Fruit fly (Drosophila melanogaster) whole organism, embryonic: ENCODE measurements around the gene CG4009.

Source experiments
- Adf1 ChIP-seq: fragments of 200-800 bp; sonication (Bioruptor generic); IDR thresholded peaks from 2 replicates; pipeline ENCODE4 v1.3.6; 2022; ENCODE audit warnings: missing biosample characterization, missing genetic modification characterization
- Awh ChIP-seq: fragments of 200-800 bp; sonication (Bioruptor generic); IDR thresholded peaks from 2 replicates; pipeline ENCODE4, ENCODE4 v1.3.6; 2022; ENCODE audit warnings: missing biosample characterization, missing genetic modification characterization
- Bteb2 ChIP-seq: fragments of 200-800 bp; sonication (Bioruptor generic); optimal IDR thresholded peaks from 2 replicates; lab custom pipeline; 2016; ENCODE audit warnings: missing biosample characterization, missing genetic modification characterization
- CG10366 ChIP-seq: fragments of 200-800 bp; sonication (Bioruptor generic); IDR thresholded peaks from 2 replicates; pipeline ENCODE4 v1.3.6; 2022; ENCODE audit warnings: missing biosample characterization, missing genetic modification characterization
- CG11504 ChIP-seq: fragments of 200-800 bp; sonication (Bioruptor generic); optimal IDR thresholded peaks from 3 replicates; lab custom pipeline; 2019; ENCODE audit warnings: missing biosample characterization, mild to moderate bottlenecking, missing genetic modification characterization, moderate library complexity
- CG13894 ChIP-seq: fragments of 200-800 bp; sonication (Bioruptor generic); optimal IDR thresholded peaks from 3 replicates; lab custom pipeline; 2018; ENCODE audit warnings: missing biosample characterization, mild to moderate bottlenecking, missing genetic modification characterization, moderate library complexity
- CG14965 ChIP-seq: fragments of 200-800 bp; sonication (Bioruptor generic); optimal IDR thresholded peaks from 2 replicates; lab custom pipeline; 2016; ENCODE audit warnings: missing biosample characterization, missing genetic modification characterization, borderline replicate concordance
- CG15601 ChIP-seq: fragments of 200-800 bp; sonication (Bioruptor generic); optimal IDR thresholded peaks from 3 replicates; lab custom pipeline; 2019; ENCODE audit warnings: missing biosample characterization, mild to moderate bottlenecking, missing genetic modification characterization, moderate library complexity
- CG1647 ChIP-seq: fragments of 200-800 bp; sonication (Bioruptor generic); optimal IDR thresholded peaks from 3 replicates; lab custom pipeline; 2016; ENCODE audit warnings: missing biosample characterization, missing genetic modification characterization
- CG17359 ChIP-seq: fragments of 200-800 bp; sonication (Bioruptor generic); optimal IDR thresholded peaks from 3 replicates; lab custom pipeline; 2018; ENCODE audit warnings: missing biosample characterization, mild to moderate bottlenecking, missing genetic modification characterization, moderate library complexity
- CG18262 ChIP-seq: fragments of 200-800 bp; optimal IDR thresholded peaks from 3 replicates; lab custom pipeline; 2019; ENCODE audit warnings: missing biosample characterization, mild to moderate bottlenecking, missing genetic modification characterization, moderate library complexity
- CG2889 ChIP-seq: fragments of 200-800 bp; sonication (Bioruptor generic); IDR thresholded peaks from 3 replicates; pipeline ENCODE4 v1.3.6; 2022; ENCODE audit warnings: missing biosample characterization, missing genetic modification characterization
- CG32772 ChIP-seq: fragments of 200-800 bp; sonication (Bioruptor generic); IDR thresholded peaks from 2 replicates; pipeline ENCODE4 v1.3.6; 2022; ENCODE audit warnings: missing biosample characterization, missing genetic modification characterization
- CG7357 ChIP-seq: fragments of 200-800 bp; sonication (Bioruptor generic); IDR thresholded peaks from 3 replicates; pipeline ENCODE4 v1.3.6; 2022; ENCODE audit warnings: missing biosample characterization, missing genetic modification characterization
- CG7745 ChIP-seq: fragments of 200-800 bp; sonication (Bioruptor generic); optimal IDR thresholded peaks from 2 replicates; lab custom pipeline; 2018; ENCODE audit warnings: missing biosample characterization, mild to moderate bottlenecking, missing genetic modification characterization, moderate library complexity
- CG8944 ChIP-seq: fragments of 200-800 bp; sonication (Bioruptor generic); optimal IDR thresholded peaks from 3 replicates; lab custom pipeline; 2016; ENCODE audit warnings: missing biosample characterization, missing genetic modification characterization
- Chrac-16 ChIP-seq: fragments of 200-800 bp; sonication (Bioruptor generic); optimal IDR thresholded peaks from 3 replicates; lab custom pipeline; 2016; ENCODE audit warnings: missing biosample characterization, missing genetic modification characterization
- Dll ChIP-seq: fragments of 200-800 bp; sonication (Bioruptor generic); IDR thresholded peaks from 4 replicates; pipeline ENCODE4 v1.3.6; 2022; ENCODE audit warnings: missing biosample characterization, missing genetic modification characterization; ENCODE audit not compliant: partially characterized antibody
- ERR ChIP-seq: fragments of 200-800 bp; sonication (Bioruptor generic); optimal IDR thresholded peaks from 2 replicates; lab custom pipeline; 2016; ENCODE audit warnings: missing biosample characterization, missing genetic modification characterization
- H2.0 ChIP-seq: fragments of 200-800 bp; sonication (Bioruptor generic); IDR thresholded peaks from 2 replicates; pipeline ENCODE4 v1.3.6; 2022; ENCODE audit warnings: missing biosample characterization, missing genetic modification characterization
- HLH54F ChIP-seq: fragments of 200-800 bp; sonication (Bioruptor generic); optimal IDR thresholded peaks from 3 replicates; lab custom pipeline; 2016; ENCODE audit warnings: missing biosample characterization, missing genetic modification characterization
- Opbp ChIP-seq: fragments of 200-800 bp; sonication (Bioruptor generic); IDR thresholded peaks from 3 replicates; pipeline ENCODE4 v1.3.6; 2022; ENCODE audit warnings: missing biosample characterization, missing genetic modification characterization; ENCODE audit not compliant: partially characterized antibody
- Rx ChIP-seq: fragments of 200-800 bp; sonication (Bioruptor generic); IDR thresholded peaks from 2 replicates; pipeline ENCODE4 v1.3.6; 2022; ENCODE audit warnings: missing biosample characterization, missing genetic modification characterization
- Sin3A ChIP-seq: fragments of >200 bp; optimal IDR thresholded peaks from 2 replicates; lab custom pipeline; 2018
- TFAM ChIP-seq: fragments of 200-800 bp; sonication (Bioruptor generic); optimal IDR thresholded peaks from 2 replicates; lab custom pipeline; 2017; ENCODE audit warnings: missing biosample characterization, missing genetic modification characterization, inconsistent platforms
- Trl ChIP-seq, 3 experiments: fragments of >200 bp in 2 of 3; fragments of 200-800 bp in 1 of 3; sonication (Bioruptor generic) in 1 of 3; optimal IDR thresholded peaks; 2 replicates in 1 of 3; 3 replicates in 2 of 3; lab custom pipeline; 2016 to 2017; ENCODE audit warnings: missing biosample characterization in 1 of 3, missing genetic modification characterization in 1 of 3
- Vsx1 ChIP-seq: fragments of 200-800 bp; sonication (Bioruptor generic); optimal IDR thresholded peaks from 2 replicates; lab custom pipeline; 2017; ENCODE audit warnings: missing biosample characterization, mild to moderate bottlenecking, missing genetic modification characterization, missing genetic modification reagents
- amos ChIP-seq: fragments of 200-800 bp; sonication (Bioruptor generic); IDR thresholded peaks from 2 replicates; pipeline ENCODE4 v1.3.6; 2022; ENCODE audit warnings: missing biosample characterization, missing genetic modification characterization; ENCODE audit not compliant: partially characterized antibody
- ara ChIP-seq: fragments of 200-800 bp; sonication (Bioruptor generic); IDR thresholded peaks from 2 replicates; pipeline ENCODE4 v1.3.6; 2022; ENCODE audit warnings: missing biosample characterization, missing genetic modification characterization
- crp ChIP-seq, 2 experiments: fragments of 200-800 bp; sonication (Bioruptor generic); optimal IDR thresholded peaks; 2 replicates in 1 of 2; 3 replicates in 1 of 2; lab custom pipeline; 2017; ENCODE audit warnings: missing biosample characterization in 2 of 2, missing genetic modification characterization in 2 of 2, mild to moderate bottlenecking in 1 of 2, moderate library complexity in 1 of 2
- dimm ChIP-seq: fragments of 200-800 bp; sonication (Bioruptor generic); IDR thresholded peaks from 2 replicates; pipeline ENCODE4 v1.3.6; 2022; ENCODE audit warnings: missing biosample characterization, missing genetic modification characterization
- dmrt99B ChIP-seq: fragments of 200-800 bp; sonication (Bioruptor generic); optimal IDR thresholded peaks from 2 replicates; lab custom pipeline; 2018; ENCODE audit warnings: missing biosample characterization, mild to moderate bottlenecking, missing genetic modification characterization, moderate library complexity
- dysf ChIP-seq: fragments of 200-800 bp; sonication (Bioruptor generic); IDR thresholded peaks from 3 replicates; pipeline ENCODE4 v1.3.6; 2022; ENCODE audit warnings: missing biosample characterization, missing genetic modification characterization
- gcm ChIP-seq: fragments of 200-800 bp; sonication (Bioruptor generic); optimal IDR thresholded peaks from 2 replicates; lab custom pipeline; 2019; ENCODE audit warnings: missing biosample characterization, mild to moderate bottlenecking, missing genetic modification characterization, moderate library complexity
- hb ChIP-seq: fragments of 200-800 bp; sonication (Bioruptor generic); IDR thresholded peaks from 3 replicates; pipeline ENCODE4 v1.3.6; 2022; ENCODE audit warnings: missing biosample characterization, missing genetic modification characterization; ENCODE audit not compliant: partially characterized antibody
- inv ChIP-seq: fragments of 200-800 bp; sonication (Bioruptor generic); IDR thresholded peaks from 2 replicates; pipeline ENCODE4 v1.3.6; 2022; ENCODE audit warnings: missing biosample characterization, missing genetic modification characterization; ENCODE audit not compliant: partially characterized antibody
- kay ChIP-seq: fragments of 200-800 bp; sonication (Bioruptor generic); optimal IDR thresholded peaks from 2 replicates; lab custom pipeline; 2016; ENCODE audit warnings: missing biosample characterization, missing genetic modification characterization
- klu ChIP-seq: fragments of 200-800 bp; sonication (Bioruptor generic); IDR thresholded peaks from 2 replicates; pipeline ENCODE4 v1.3.6; 2022; ENCODE audit warnings: missing biosample characterization, missing genetic modification characterization
- lbe ChIP-seq: fragments of 200-800 bp; sonication (Bioruptor generic); optimal IDR thresholded peaks from 2 replicates; lab custom pipeline; 2016; ENCODE audit warnings: missing biosample characterization, mild to moderate bottlenecking, missing genetic modification characterization
- luna ChIP-seq: fragments of 200-800 bp; sonication (Bioruptor generic); optimal IDR thresholded peaks from 2 replicates; lab custom pipeline; 2016; ENCODE audit warnings: missing biosample characterization, missing genetic modification characterization
- mirr ChIP-seq: fragments of 200-800 bp; sonication (Bioruptor generic); optimal IDR thresholded peaks from 3 replicates; lab custom pipeline; 2018; ENCODE audit warnings: missing biosample characterization, mild to moderate bottlenecking, missing genetic modification characterization
- nau ChIP-seq: fragments of 200-800 bp; sonication (Bioruptor generic); optimal IDR thresholded peaks from 3 replicates; lab custom pipeline; 2017; ENCODE audit warnings: missing biosample characterization, mild to moderate bottlenecking, missing genetic modification characterization, missing genetic modification reagents
- pros ChIP-seq: fragments of 200-800 bp; sonication (Bioruptor generic); optimal IDR thresholded peaks from 3 replicates; lab custom pipeline; 2019; ENCODE audit warnings: missing biosample characterization, mild to moderate bottlenecking, missing genetic modification characterization, moderate library complexity
- slp2 ChIP-seq: fragments of 200-800 bp; sonication (Bioruptor generic); optimal IDR thresholded peaks from 2 replicates; lab custom pipeline; 2016; ENCODE audit warnings: missing biosample characterization, missing genetic modification characterization
- so ChIP-seq: fragments of 200-800 bp; sonication (Bioruptor generic); IDR thresholded peaks from 3 replicates; pipeline ENCODE4 v1.3.6; 2022; ENCODE audit warnings: missing biosample characterization, missing genetic modification characterization
- sug ChIP-seq: fragments of 200-800 bp; optimal IDR thresholded peaks from 2 replicates; lab custom pipeline; 2019; ENCODE audit warnings: missing biosample characterization, mild to moderate bottlenecking, missing genetic modification characterization, moderate library complexity
- trem ChIP-seq: fragments of 200-800 bp; optimal IDR thresholded peaks from 3 replicates; lab custom pipeline; 2019; ENCODE audit warnings: missing biosample characterization, mild to moderate bottlenecking, missing genetic modification characterization, moderate library complexity
- tup ChIP-seq: fragments of 200-800 bp; sonication (Bioruptor generic); optimal IDR thresholded peaks from 2 replicates; lab custom pipeline; 2016; ENCODE audit warnings: missing biosample characterization, mild to moderate bottlenecking, missing genetic modification characterization, moderate library complexity
- twi ChIP-seq: fragments of 200-800 bp; optimal IDR thresholded peaks from 2 replicates; lab custom pipeline; 2019; ENCODE audit warnings: missing biosample characterization, mild to moderate bottlenecking, missing genetic modification characterization, moderate library complexity

CG4009 gene

DNA sequence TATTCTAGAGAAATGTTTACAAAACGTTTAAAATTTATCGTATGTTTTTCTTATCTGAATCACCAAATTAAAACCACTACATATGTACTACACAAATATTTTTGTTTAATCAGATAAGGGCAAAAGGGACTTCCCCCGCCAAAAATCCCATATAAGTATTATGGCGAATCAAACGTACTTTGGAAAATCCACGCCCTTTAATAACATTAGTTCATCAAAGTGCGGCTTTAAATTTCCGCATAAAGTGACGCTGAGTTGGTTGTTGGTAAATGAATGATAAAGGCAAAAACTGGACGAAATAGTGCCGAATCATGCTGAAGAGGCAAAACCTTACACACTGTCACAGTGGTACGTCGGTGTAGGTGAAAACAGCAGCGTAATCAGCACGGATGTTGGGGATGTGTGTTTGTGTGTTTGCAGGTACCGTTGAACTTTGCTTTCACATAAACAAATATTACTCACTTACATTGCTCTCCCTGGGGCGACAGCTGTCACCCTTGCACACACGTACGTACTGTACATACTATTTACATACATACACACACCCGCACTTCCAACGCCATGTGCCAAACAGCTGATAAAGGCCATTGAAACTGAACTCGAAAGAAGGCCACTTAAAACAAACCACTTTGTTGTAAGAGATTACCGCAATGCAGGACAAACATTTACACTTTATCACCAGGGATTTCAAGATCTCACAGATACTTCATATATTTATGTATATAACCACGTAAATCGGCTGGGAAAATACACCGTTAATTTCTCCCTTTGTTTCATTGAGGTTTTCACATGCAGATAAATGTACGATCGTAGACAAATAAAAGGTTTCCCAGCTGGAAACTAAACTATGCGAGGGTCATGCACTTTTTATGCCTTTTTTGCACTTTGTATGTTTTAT, 43.4 kb upstream of the CG4009 start (continued):
- TF ChIP-seq sug (peak; percentile 86), dimm (GFP tag; lab: Robert Waterston, UW) (no peak), dysf (GFP tag; lab: Robert Waterston, UW) (no peak), H2.0 (GFP tag; lab: Robert Waterston, UW) (no peak), Chrac-16 (GFP tag; lab: Kevin White, UChicago) (no peak), Dll (GFP tag; lab: Robert Waterston, UW) (no peak), CG8944 (no peak), CG7357 (no peak), tup (GFP tag; lab: Kevin White, UChicago) (no peak), ERR (GFP tag; lab: Kevin White, UChicago) (no peak), CG1647 (no peak), inv (no peak), slp2 (GFP tag; lab: Kevin White, UChicago) (no peak), CG13894 (tag; lab: Kevin White, UChicago) (peak; percentile 34), ara (no peak), Trl (optimal IDR thresholded peaks at IDR 0.05; lab: Kevin White, UChicago) (peak in 1 of 2 experiments; percentile 14), Trl (GFP tag; optimal IDR thresholded peaks at IDR 0.05; lab: Kevin White, UChicago) (no peak), pros (GFP tag; lab: Kevin White, UChicago) (peak; percentile 15), crp (GFP tag; optimal IDR thresholded peaks at IDR 0.05; lab: Kevin White, UChicago) (peak in 1 of 2 experiments; percentile 71), so (0 out of 3 replicates have a peak, but pooled peaks have one; percentile 8), CG7745 (tag; lab: Kevin White, UChicago) (no peak), mirr (peak; percentile 78), CG32772 (GFP tag; lab: Robert Waterston, UW) (no peak), TFAM (GFP tag; lab: Kevin White, UChicago) (no peak), lbe (GFP tag; lab: Kevin White, UChicago) (no peak), amos (no peak), luna (GFP tag; lab: Kevin White, UChicago) (no peak), CG14965 (GFP tag; lab: Kevin White, UChicago) (no peak), CG11504 (tag; lab: Kevin White, UChicago) (no peak), CG18262 (tag; lab: Kevin White, UChicago) (no peak), twi (tag; lab: Kevin White, UChicago) (peak; percentile 95), CG2889 (GFP tag; lab: Robert Waterston, UW) (no peak), Opbp (no peak), Bteb2 (GFP tag; lab: Kevin White, UChicago) (no peak), CG10366 (GFP tag; lab: Robert Waterston, UW) (no peak), CG17359 (tag; lab: Kevin White, UChicago) (no peak), Vsx1 (GFP tag; lab: Kevin White, UChicago) (no peak), Sin3A (lab: Kevin White, UChicago) (no peak), gcm (GFP tag; lab: Kevin White, UChicago) (peak; percentile 82), nau (peak; percentile 71), hb (GFP tag; lab: Robert Waterston, UW) (no peak), Adf1 (no peak), HLH54F (GFP tag; lab: Kevin White, UChicago) (no peak), Awh (GFP tag; lab: Robert Waterston, UW) (peak; percentile 49), kay (peak; percentile 7), dmrt99B (tag; lab: Kevin White, UChicago) (no peak), CG15601 (tag; lab: Kevin White, UChicago) (peak; percentile 20), trem (tag; lab: Kevin White, UChicago) (no peak), klu (GFP tag; lab: Robert Waterston, UW) (no peak), Rx (no peak)
